Fruit fly (Drosophila melanogaster) whole organism, pupa: ENCODE data around the gene Mcm3.

Experiments
- CG10348 ChIP-seq: fragments of 200-800 bp; sonication (Bioruptor generic); IDR thresholded peaks from 2 replicates; pipeline ENCODE4 v1.3.6; 2022; ENCODE audit warnings: missing biosample characterization, missing genetic modification characterization
- CG12605 ChIP-seq: fragments of 200-800 bp; sonication (Bioruptor generic); IDR thresholded peaks from 2 replicates; pipeline ENCODE4 v1.3.6; 2022; ENCODE audit warnings: missing biosample characterization, missing genetic modification characterization
- CG13204 ChIP-seq: fragments of 200-800 bp; sonication (Bioruptor generic); optimal IDR thresholded peaks from 2 replicates; lab custom pipeline; 2018; ENCODE audit warnings: missing biosample characterization, mild to moderate bottlenecking, missing genetic modification characterization, moderate library complexity
- CG14655 ChIP-seq: fragments of 200-800 bp; sonication (Bioruptor generic); optimal IDR thresholded peaks from 3 replicates; lab custom pipeline; 2017; ENCODE audit warnings: mild to moderate bottlenecking, missing biosample characterization, missing genetic modification reagents, missing genetic modification characterization
- CG15710 ChIP-seq: fragments of 200-800 bp; sonication (Bioruptor generic); optimal IDR thresholded peaks from 2 replicates; lab custom pipeline; 2018; ENCODE audit warnings: missing biosample characterization, mild to moderate bottlenecking, missing genetic modification characterization, moderate library complexity
- CG17806 ChIP-seq: fragments of 200-800 bp; sonication (Bioruptor generic); optimal IDR thresholded peaks from 2 replicates; lab custom pipeline; 2018; ENCODE audit warnings: missing biosample characterization, mild to moderate bottlenecking, missing genetic modification characterization, moderate library complexity
- CG32121 ChIP-seq: fragments of 200-800 bp; sonication (Bioruptor generic); IDR thresholded peaks from 2 replicates; pipeline ENCODE4 v1.3.6; 2022; ENCODE audit warnings: missing biosample characterization, missing genetic modification characterization
- CG34367 ChIP-seq: fragments of 200-800 bp; sonication (Bioruptor generic); optimal IDR thresholded peaks from 2 replicates; lab custom pipeline; 2018; ENCODE audit warnings: missing biosample characterization, mild to moderate bottlenecking, missing genetic modification characterization
- CG4496 ChIP-seq: fragments of 200-800 bp; sonication (Bioruptor generic); IDR thresholded peaks from 3 replicates; pipeline ENCODE4 v1.3.6; 2022; ENCODE audit warnings: missing biosample characterization, missing genetic modification characterization
- CG8159 ChIP-seq: fragments of 200-800 bp; sonication (Bioruptor generic); optimal IDR thresholded peaks from 3 replicates; lab custom pipeline; 2018; ENCODE audit warnings: missing biosample characterization, mild to moderate bottlenecking, missing genetic modification characterization, moderate library complexity
- CG8301 ChIP-seq: fragments of 200-800 bp; sonication (Bioruptor generic); optimal IDR thresholded peaks from 2 replicates; lab custom pipeline; 2018; ENCODE audit warnings: missing biosample characterization, mild to moderate bottlenecking, missing genetic modification characterization
- CG9948 ChIP-seq: fragments of 200-800 bp; sonication (Bioruptor generic); optimal IDR thresholded peaks from 2 replicates; lab custom pipeline; 2018; ENCODE audit warnings: missing biosample characterization, mild to moderate bottlenecking, missing genetic modification characterization, moderate library complexity
- D1 ChIP-seq: fragments of 200-800 bp; sonication (Bioruptor generic); optimal IDR thresholded peaks from 2 replicates; lab custom pipeline; 2018; ENCODE audit warnings: missing biosample characterization, mild to moderate bottlenecking, missing genetic modification characterization, moderate library complexity
- EcR ChIP-seq: fragments of 200-800 bp; sonication (Bioruptor generic); optimal IDR thresholded peaks from 3 replicates; lab custom pipeline; 2019; ENCODE audit warnings: missing biosample characterization, missing genetic modification characterization, mild to moderate bottlenecking, moderate library complexity, missing genetic modification reagents
- Ets98B ChIP-seq: fragments of 200-800 bp; sonication (Bioruptor generic); IDR thresholded peaks from 2 replicates; pipeline ENCODE4 v1.3.6; 2022; ENCODE audit warnings: missing biosample characterization, missing genetic modification characterization
- Pif1A ChIP-seq: fragments of 200-800 bp; sonication (Bioruptor generic); optimal IDR thresholded peaks from 3 replicates; lab custom pipeline; 2016; ENCODE audit warnings: missing biosample characterization, missing genetic modification characterization
- Pif1B ChIP-seq: fragments of 200-800 bp; sonication (Bioruptor generic); optimal IDR thresholded peaks from 3 replicates; lab custom pipeline; 2016; ENCODE audit warnings: missing biosample characterization, missing genetic modification characterization
- Snoo ChIP-seq: fragments of 200-800 bp; sonication (Bioruptor generic); optimal IDR thresholded peaks from 3 replicates; lab custom pipeline; 2017; ENCODE audit warnings: missing biosample characterization, mild to moderate bottlenecking, missing genetic modification characterization, inconsistent platforms
- fd96Ca ChIP-seq: fragments of 200-800 bp; sonication (Bioruptor generic); IDR thresholded peaks from 3 replicates; pipeline ENCODE4 v1.3.6; 2022; ENCODE audit warnings: missing biosample characterization, missing genetic modification characterization
- gl ChIP-seq: fragments of 200-800 bp; sonication (Bioruptor generic); optimal IDR thresholded peaks from 2 replicates; lab custom pipeline; 2018; ENCODE audit warnings: missing biosample characterization, mild to moderate bottlenecking, missing genetic modification characterization
- rn ChIP-seq: fragments of 200-800 bp; sonication (Bioruptor generic); IDR thresholded peaks from 2 replicates; pipeline ENCODE4 v1.3.6; 2022; ENCODE audit warnings: missing biosample characterization, missing genetic modification characterization

The Mcm3 gene

dm6 chrX:5300623-5301283 is 22.9 kb upstream of the Mcm3 start:
- TF ChIP-seq CG32121 (GFP tag; lab: Robert Waterston, UW) (no peak), CG8301 (tag; lab: Kevin White, UChicago) (peak; percentile 16), CG9948 (tag; lab: Kevin White, UChicago) (peak; percentile 65), CG8159 (tag; lab: Kevin White, UChicago) (peak; percentile 76), rn (GFP tag; lab: Robert Waterston, UW) (no peak), gl (tag; lab: Kevin White, UChicago) (peak; percentile 56), CG13204 (GFP tag; lab: Kevin White, UChicago) (peak; percentile 18), D1 (no peak), CG17806 (tag; lab: Kevin White, UChicago) (peak; percentile 57), CG10348 (GFP tag; lab: Robert Waterston, UW) (no peak), Ets98B (GFP tag; lab: Robert Waterston, UW) (no peak), CG12605 (GFP tag; lab: Robert Waterston, UW) (no peak), CG4496 (GFP tag; lab: Robert Waterston, UW) (peak; percentile 29; the same call in 1 of the 3 replicates), fd96Ca (no peak), EcR (GFP tag; lab: Kevin White, UChicago) (peak; percentile 80), Snoo (tag; lab: Kevin White, UChicago) (no peak), CG34367 (tag; lab: Kevin White, UChicago) (peak; percentile 67), CG14655 (GFP tag; lab: Kevin White, UChicago) (no peak), CG15710 (tag; lab: Kevin White, UChicago) (peak; percentile 74), Pif1B (no peak), Pif1A (no peak)

dm6 chrX:5305591-5305990 is 18.1 kb upstream of the Mcm3 start, which contains the start of gene CG3323:
TSS of gene CG3323 (minus strand) at chrX:5305691.
- no peak for TF ChIP-seq CG14655 (GFP tag; lab: Kevin White, UChicago)
- TF ChIP-seq CG9948 (tag; lab: Kevin White, UChicago), result no peak
- no peak for TF ChIP-seq D1
- TF ChIP-seq CG8301 (tag; lab: Kevin White, UChicago), result no peak
- TF ChIP-seq fd96Ca, result no peak
- TF ChIP-seq, all 21 proteins: peak for 0

dm6 chrX:5307317-5307716 is 16.3 kb upstream of the Mcm3 start, which contains the start of gene CG17764:
TSS of gene CG17764 (minus strand) at chrX:5307417.
- no peak for TF ChIP-seq gl (tag; lab: Kevin White, UChicago)

dm6 chrX:5308963-5309362 is 14.7 kb upstream of the Mcm3 start, which contains the start of the genes Cdk7 and snf:
TSS of gene Cdk7 (minus strand) at chrX:5308983.
TSS of gene snf (plus strand) at chrX:5309242.
- TF ChIP-seq CG10348 (GFP tag; lab: Robert Waterston, UW) (no peak), CG14655 (GFP tag; lab: Kevin White, UChicago) (no peak), CG8159 (tag; lab: Kevin White, UChicago) (peak; percentile 1), CG12605 (GFP tag; lab: Robert Waterston, UW) (no peak), fd96Ca (0 out of 3 replicates have a peak, but pooled peaks have one; percentile 5), Pif1B (no peak), CG32121 (GFP tag; lab: Robert Waterston, UW) (peak; percentile 17; the same call in 1 of the 2 replicates)

dm6 chrX:5311838-5312339 is 11.8 kb upstream of the Mcm3 start, which contains the start of the genes TrxT and dhd:
TSS of gene TrxT (minus strand) at chrX:5311888.
TSS of gene dhd (plus strand) at chrX:5312171.
- TF ChIP-seq CG32121 (GFP tag; lab: Robert Waterston, UW) (peak; percentile 49; the same call in 1 of the 2 replicates), CG4496 (GFP tag; lab: Robert Waterston, UW) (peak; percentile 88), CG15710 (tag; lab: Kevin White, UChicago) (peak; percentile 21), gl (tag; lab: Kevin White, UChicago) (peak; percentile 34), CG34367 (tag; lab: Kevin White, UChicago) (peak; percentile 40), Snoo (tag; lab: Kevin White, UChicago) (no peak), Ets98B (GFP tag; lab: Robert Waterston, UW) (peak; percentile 63), CG8159 (tag; lab: Kevin White, UChicago) (peak; percentile 46), CG12605 (GFP tag; lab: Robert Waterston, UW) (no peak), fd96Ca (peak; percentile 69)

- TF ChIP-seq CG15710 (tag; lab: Kevin White, UChicago), result no peak
- no peak for TF ChIP-seq CG13204 (GFP tag; lab: Kevin White, UChicago)
- TF ChIP-seq CG34367 (tag; lab: Kevin White, UChicago), result no peak
- no peak for TF ChIP-seq Snoo (tag; lab: Kevin White, UChicago)
- TF ChIP-seq CG8159 (tag; lab: Kevin White, UChicago), result no peak
- no peak for TF ChIP-seq rn (GFP tag; lab: Robert Waterston, UW)
- TF ChIP-seq CG4496 (GFP tag; lab: Robert Waterston, UW), result no peak
- no peak for TF ChIP-seq Pif1A
- no peak for TF ChIP-seq CG8301 (tag; lab: Kevin White, UChicago)
Observed at dm6 chrX:5312958-5313357, 10.7 kb upstream of the Mcm3 start, which contains the start of gene CG4198. TSS of gene CG4198 (plus strand) at chrX:5313258.
